Worm (Caenorhabditis elegans) whole organism, L4 larva: ENCODE measurements around the gene zyx-1.

Source experiments
- D1046.2 ChIP-seq: fragments of 200-800 bp; sonication (Bioruptor generic); IDR thresholded peaks from 2 replicates; pipeline ENCODE4 v1.3.6; 2022; ENCODE audit warnings: missing genetic modification characterization, missing compliant biosample characterization
- F10B5.3 ChIP-seq: sonication (generic microtip); optimal IDR thresholded peaks from 2 replicates; lab custom pipeline; 2016; ENCODE audit warnings: mild to moderate bottlenecking, missing genetic modification characterization, missing compliant biosample characterization
- F49E8.2 ChIP-seq: sonication (generic microtip); optimal IDR thresholded peaks from 2 replicates; lab custom pipeline; 2016; ENCODE audit warnings: missing compliant biosample characterization, mild to moderate bottlenecking, missing genetic modification characterization, borderline replicate concordance
- R02D3.7 ChIP-seq: fragments of 150-350 bp; sonication (generic microtip); optimal IDR thresholded peaks from 3 replicates; lab custom pipeline; 2014; ENCODE audit warnings: missing biosample characterization, missing genetic modification characterization
- Y75B8A.6 ChIP-seq: fragments of 200-800 bp; sonication (Bioruptor generic); IDR thresholded peaks from 2 replicates; pipeline ENCODE4 v1.3.6; 2022; ENCODE audit warnings: missing genetic modification reagents, missing genetic modification characterization, missing compliant biosample characterization
- ZK337.2 ChIP-seq: fragments of 200-800 bp; sonication (Bioruptor generic); IDR thresholded peaks from 2 replicates; pipeline ENCODE4 v1.3.6; 2022; ENCODE audit warnings: missing genetic modification reagents, missing genetic modification characterization, missing compliant biosample characterization
- aha-1 ChIP-seq: fragments of 150-350 bp; peaks from one replicate; lab custom pipeline; 2014; ENCODE audit warnings: missing biosample characterization, missing genetic modification characterization
- arid-1 ChIP-seq: fragments of 200-800 bp; sonication (Bioruptor generic); conservative IDR thresholded peaks from 2 replicates; pipeline ENCODE4 v1.3.6; 2022; ENCODE audit warnings: missing genetic modification reagents, missing genetic modification characterization, missing compliant biosample characterization
- ceh-20 ChIP-seq: fragments of 200-800 bp; sonication (Bioruptor generic); IDR thresholded peaks from 2 replicates; pipeline ENCODE4 v1.3.6; 2022; ENCODE audit warnings: missing genetic modification reagents, missing genetic modification characterization, missing compliant biosample characterization
- cey-2 ChIP-seq: sonication (generic microtip); optimal IDR thresholded peaks from 3 replicates; lab custom pipeline; 2017; ENCODE audit warnings: missing genetic modification characterization, mild to moderate bottlenecking, missing compliant biosample characterization, antibody characterized with exemption, borderline replicate concordance; ENCODE audit not compliant: insufficient read depth
- daf-12 ChIP-seq: fragments of 150-350 bp; optimal IDR thresholded peaks from 2 replicates; lab custom pipeline; 2014; ENCODE audit warnings: missing biosample characterization, missing genetic modification reagents, missing genetic modification characterization
- daf-16 ChIP-seq, 3 experiments: sonication (generic microtip); optimal IDR thresholded peaks; 2 replicates each; lab custom pipeline; 2016 to 2017; ENCODE audit warnings: missing genetic modification characterization in 3 of 3, missing genetic modification reagents in 3 of 3, mild to moderate bottlenecking in 2 of 3, missing compliant biosample characterization in 2 of 3, missing biosample characterization in 1 of 3, moderate library complexity in 1 of 3
- dmd-6 ChIP-seq: fragments of 200-800 bp; sonication (Bioruptor generic); IDR thresholded peaks from 2 replicates; pipeline ENCODE4 v1.3.6; 2022; ENCODE audit warnings: missing genetic modification reagents, missing genetic modification characterization, missing compliant biosample characterization
- dve-1 ChIP-seq: sonication (generic microtip); optimal IDR thresholded peaks from 2 replicates; lab custom pipeline; 2017; ENCODE audit warnings: antibody characterized with exemption, mild to moderate bottlenecking, missing genetic modification characterization, missing compliant biosample characterization; ENCODE audit not compliant: insufficient read depth
- fos-1 ChIP-seq: fragments of 150-350 bp; optimal IDR thresholded peaks from 2 replicates; lab custom pipeline; 2014; ENCODE audit warnings: missing biosample characterization, missing genetic modification characterization
- hif-1 ChIP-seq, 2 experiments: sonication (generic microtip); optimal IDR thresholded peaks; 2 replicates each; lab custom pipeline; 2016 to 2017; ENCODE audit warnings: missing compliant biosample characterization in 2 of 2, missing genetic modification characterization in 2 of 2, missing genetic modification reagents in 2 of 2, missing genotype in 2 of 2, mild to moderate bottlenecking in 1 of 2
- hlh-11 ChIP-seq: fragments of 200-800 bp; sonication (Bioruptor generic); optimal IDR thresholded peaks from 2 replicates; lab custom pipeline; 2018; ENCODE audit warnings: mild to moderate bottlenecking, missing genetic modification characterization, missing compliant biosample characterization
- hlh-30 ChIP-seq: sonication (generic microtip); optimal IDR thresholded peaks from 2 replicates; lab custom pipeline; 2017; ENCODE audit warnings: antibody characterized with exemption, mild to moderate bottlenecking, missing genetic modification characterization, missing compliant biosample characterization; ENCODE audit not compliant: insufficient read depth
- lsy-2 ChIP-seq, 2 experiments: fragments of 150-350 bp in 1 of 2; sonication (generic microtip) in 1 of 2; optimal IDR thresholded peaks; 2 replicates each; lab custom pipeline; 2014 to 2017; ENCODE audit warnings: missing biosample characterization in 2 of 2, missing genetic modification characterization in 2 of 2
- madf-5 ChIP-seq, 2 experiments: fragments of 200-800 bp; sonication (Bioruptor generic); IDR thresholded peaks; 2 replicates each; pipeline ENCODE4 v1.3.6; 2022; ENCODE audit warnings: missing compliant biosample characterization in 2 of 2, missing genetic modification characterization in 2 of 2
- mdt-29 ChIP-seq: fragments of 200-800 bp; sonication (Bioruptor generic); IDR thresholded peaks from 2 replicates; pipeline ENCODE4 v1.3.6; 2022; ENCODE audit warnings: missing genetic modification reagents, missing genetic modification characterization, missing compliant biosample characterization
- mep-1 ChIP-seq: fragments of 150-350 bp; sonication (generic microtip); optimal IDR thresholded peaks from 3 replicates; lab custom pipeline; 2014; ENCODE audit warnings: missing biosample characterization, missing genetic modification characterization
- nhr-111 ChIP-seq: fragments of 200-800 bp; sonication (Bioruptor generic); optimal IDR thresholded peaks from 2 replicates; lab custom pipeline; 2018; ENCODE audit warnings: mild to moderate bottlenecking, missing genetic modification characterization, missing compliant biosample characterization
- nhr-28 ChIP-seq: fragments of 150-350 bp; optimal IDR thresholded peaks from 2 replicates; lab custom pipeline; 2014; ENCODE audit warnings: missing biosample characterization, missing genetic modification characterization
- nhr-41 ChIP-seq: fragments of 200-800 bp; sonication (Bioruptor generic); IDR thresholded peaks from 2 replicates; pipeline ENCODE4 v1.3.6; 2022; ENCODE audit warnings: missing genetic modification reagents, missing genetic modification characterization, missing compliant biosample characterization
- nhr-42 ChIP-seq: fragments of 200-800 bp; sonication (Bioruptor generic); IDR thresholded peaks from 2 replicates; pipeline ENCODE4 v1.3.6; 2022; ENCODE audit warnings: missing genetic modification characterization, missing compliant biosample characterization
- nhr-6 ChIP-seq: fragments of 150-350 bp; optimal IDR thresholded peaks from 2 replicates; lab custom pipeline; 2014; ENCODE audit warnings: missing biosample characterization, missing genetic modification characterization
- pha-4 ChIP-seq, 2 experiments: fragments of 150-350 bp in 1 of 2; fragments of 200-800 bp in 1 of 2; sonication (Bioruptor generic) in 1 of 2; IDR thresholded peaks in 1 of 2; optimal IDR thresholded peaks in 1 of 2; 2 replicates each; pipeline versions ENCODE4 v1.3.6 to Lab custom; 2014 to 2022; ENCODE audit warnings: missing genetic modification characterization in 2 of 2, missing genetic modification reagents in 2 of 2, missing biosample characterization in 1 of 2, missing compliant biosample characterization in 1 of 2
- pqm-1 ChIP-seq: sonication (generic microtip); optimal IDR thresholded peaks from 2 replicates; lab custom pipeline; 2017; ENCODE audit warnings: missing biosample characterization, missing genetic modification characterization
- rbr-2 ChIP-seq: sonication (generic microtip); optimal IDR thresholded peaks from 2 replicates; lab custom pipeline; 2016; ENCODE audit warnings: missing genotype, missing genetic modification characterization, missing compliant biosample characterization
- set-16 ChIP-seq: fragments of 200-800 bp; sonication (Bioruptor generic); IDR thresholded peaks from 2 replicates; pipeline ENCODE4 v1.3.6; 2022; ENCODE audit warnings: missing genetic modification reagents, missing genetic modification characterization, missing compliant biosample characterization
- tra-1 ChIP-seq: fragments of 200-800 bp; sonication (Bioruptor generic); IDR thresholded peaks from 2 replicates; pipeline ENCODE4 v1.3.6; 2022; ENCODE audit warnings: missing genetic modification reagents, missing genetic modification characterization, missing compliant biosample characterization
- unc-62 ChIP-seq, 3 experiments: fragments of 150-350 bp in 1 of 3; sonication (generic microtip); optimal IDR thresholded peaks in 2 of 3; peaks in 1 of 3; 1 replicate in 1 of 3; 2 replicates in 2 of 3; lab custom pipeline; 2014 to 2017; ENCODE audit warnings: missing biosample characterization in 3 of 3, missing genetic modification characterization in 3 of 3, missing genetic modification reagents in 3 of 3, missing genotype in 1 of 3
- vab-7 ChIP-seq: fragments of 200-800 bp; sonication (Bioruptor generic); IDR thresholded peaks from 2 replicates; pipeline ENCODE4 v1.3.6; 2022; ENCODE audit warnings: missing genetic modification reagents, missing genetic modification characterization, missing compliant biosample characterization
- zag-1 ChIP-seq: fragments of 150-350 bp; optimal IDR thresholded peaks from 2 replicates; lab custom pipeline; 2014; ENCODE audit warnings: missing biosample characterization, missing genetic modification characterization

The zyx-1 gene

DNA sequence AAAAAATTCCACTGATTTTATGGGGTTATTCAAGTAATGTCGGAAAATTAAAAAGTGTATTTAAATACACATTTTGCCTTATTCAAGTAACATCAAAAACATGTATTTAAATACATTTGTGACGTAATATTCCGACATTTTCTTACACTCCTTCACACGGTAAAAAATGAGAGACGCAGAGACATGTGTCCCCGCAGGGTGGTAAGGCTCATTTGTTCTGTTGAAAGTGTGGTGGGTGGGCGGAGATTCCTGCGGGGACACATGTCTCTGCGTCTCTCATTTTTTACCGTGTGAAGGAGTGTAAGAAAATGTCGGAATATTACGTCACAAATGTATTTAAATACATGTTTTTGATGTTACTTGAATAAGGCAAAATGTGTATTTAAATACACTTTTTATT is 40.3 kb upstream of the zyx-1 start (continued):
- TF ChIP-seq rbr-2 = peak; percentile 70
- TF ChIP-seq mdt-29 (GFP tag; lab: Robert Waterston, UW) = peak; percentile 85

DNA sequence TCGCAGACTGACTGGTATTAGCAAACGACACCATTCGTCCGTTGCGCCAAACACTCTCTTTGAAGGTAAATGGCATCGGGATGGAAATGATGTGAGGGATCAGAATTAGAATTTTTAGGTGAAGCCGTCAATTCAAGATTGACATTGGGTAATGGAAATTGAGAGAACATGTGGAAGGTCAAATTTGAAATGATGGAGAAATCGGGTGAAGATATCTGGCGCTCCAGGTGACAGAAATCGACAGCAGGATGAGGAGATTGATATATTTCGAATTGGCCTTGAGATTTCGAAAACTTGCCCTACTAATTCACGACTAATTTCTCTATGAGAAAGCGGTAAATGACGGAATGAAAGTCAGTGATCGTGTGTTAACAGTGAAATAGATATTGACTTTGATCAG is 34.2 kb upstream of the zyx-1 start:
- TF ChIP-seq tra-1 (GFP tag; lab: Robert Waterston, UW) (no peak), F49E8.2 (tag; lab: Kevin White, UChicago) (no peak), unc-62 (GFP tag; optimal IDR thresholded peaks at IDR 0.05 in 1 of 2; lab: Kevin White, UChicago) (peak in 1 of 2 experiments; percentile 97), unc-62 (tag; optimal IDR thresholded peaks at IDR 0.05; lab: Kevin White, UChicago) (no peak), zag-1 (tag; lab: Kevin White, UChicago) (no peak)

DNA sequence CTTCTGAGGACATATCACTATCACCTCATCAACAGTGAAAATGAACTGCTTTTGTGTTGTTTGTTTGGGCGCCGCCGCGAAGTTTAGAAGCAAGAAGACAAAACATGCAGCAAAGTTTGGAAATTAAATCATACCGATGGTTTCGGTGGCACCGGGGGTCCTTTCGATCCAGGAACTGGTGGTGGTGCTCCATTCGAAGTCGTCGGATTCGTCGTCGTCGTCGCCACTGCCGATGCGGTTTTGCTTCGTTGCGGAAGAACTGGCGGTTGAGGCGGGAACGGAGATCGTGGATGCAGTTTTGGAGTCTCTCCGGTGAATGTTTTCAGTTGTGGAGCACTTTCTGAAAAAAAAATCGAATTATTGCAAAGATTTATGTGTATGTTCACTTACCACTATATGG is 33.2 kb upstream of the zyx-1 start:
- TF ChIP-seq madf-5 (GFP tag; IDR thresholded peaks at IDR 0.05; lab: Robert Waterston, UW) (no peak), zag-1 (tag; lab: Kevin White, UChicago) (no peak), F10B5.3 (no peak), fos-1 (tag; lab: Kevin White, UChicago) (no peak), set-16 (GFP tag; lab: Robert Waterston, UW) (peak; percentile 57), rbr-2 (no peak)

DNA sequence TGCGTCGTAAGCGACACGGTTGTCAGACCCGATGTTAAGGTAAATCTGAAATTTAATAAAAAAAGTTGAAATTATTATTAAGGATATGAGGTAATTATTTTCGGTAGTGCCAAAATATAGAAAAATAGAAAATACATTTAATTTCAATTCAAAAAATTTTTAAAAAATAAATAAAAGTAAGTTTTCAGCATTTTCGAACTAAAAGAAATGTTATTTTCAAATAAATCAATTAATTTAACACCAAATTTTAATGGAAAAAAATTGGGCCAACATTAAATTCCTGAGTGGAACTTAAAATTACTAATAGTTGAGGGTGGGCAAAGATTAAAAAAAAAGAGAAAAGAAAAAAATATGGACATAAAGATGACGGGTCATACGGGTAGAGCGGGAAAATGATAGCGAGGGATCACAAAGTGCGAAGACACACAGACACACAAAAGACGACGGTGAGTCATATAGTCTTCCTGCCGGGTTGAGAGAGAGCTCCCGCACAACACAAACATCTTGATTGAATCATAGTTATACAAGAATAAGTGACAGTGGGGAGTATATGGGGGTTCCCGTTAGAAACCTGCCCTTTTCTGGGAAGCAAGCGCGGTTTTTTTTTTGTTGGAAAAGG is 30.8 kb upstream of the zyx-1 start, which contains the start of gene max-2:
max-2 (minus strand) TSS at position 51 of the 619 bp plus-strand sequence.
- TF ChIP-seq dmd-6 (GFP tag; lab: Robert Waterston, UW) (peak; percentile 34; the same call in 1 of the 2 replicates), ceh-20 (GFP tag; lab: Robert Waterston, UW) (no peak), hlh-30 (tag; lab: Kevin White, UChicago) (peak; percentile 21), R02D3.7 (tag; lab: Kevin White, UChicago) (no peak), pha-4 (GFP tag; IDR thresholded peaks at IDR 0.05; lab: Robert Waterston, UW) (no peak), pha-4 (tag; optimal IDR thresholded peaks at IDR 0.05; lab: Kevin White, UChicago) (peak; percentile 27), dve-1 (tag; lab: Kevin White, UChicago) (peak; percentile 67), pqm-1 (peak; percentile 34), D1046.2 (GFP tag; lab: Robert Waterston, UW) (no peak), nhr-42 (GFP tag; lab: Robert Waterston, UW) (no peak), hlh-11 (tag; lab: Kevin White, UChicago) (peak; percentile 33), mep-1 (tag; lab: Kevin White, UChicago) (peak; percentile 35), daf-16 (GFP tag; optimal IDR thresholded peaks at IDR 0.05; lab: Kevin White, UChicago) (no peak), daf-16 (tag; optimal IDR thresholded peaks at IDR 0.05; lab: Kevin White, UChicago) (peak; percentile 24), nhr-41 (0 out of 2 replicates have a peak, but pooled peaks have one; percentile 39), ZK337.2 (no peak), arid-1 (GFP tag; lab: Robert Waterston, UW) (no peak), aha-1 (tag; lab: Kevin White, UChicago) (no peak), hif-1 (tag; optimal IDR thresholded peaks at IDR 0.05; lab: Kevin White, UChicago) (no peak), daf-12 (tag; lab: Kevin White, UChicago) (no peak), cey-2 (tag; lab: Kevin White, UChicago) (no peak), nhr-28 (tag; lab: Kevin White, UChicago) (peak; percentile 52), Y75B8A.6 (GFP tag; lab: Robert Waterston, UW) (no peak), lsy-2 (tag; optimal IDR thresholded peaks at IDR 0.05; lab: Kevin White, UChicago) (peak in 1 of 2 experiments; percentile 26), nhr-111 (no peak), madf-5 (GFP tag; IDR thresholded peaks at IDR 0.05; lab: Robert Waterston, UW) (no peak), vab-7 (GFP tag; lab: Robert Waterston, UW) (no peak), nhr-6 (tag; lab: Kevin White, UChicago) (peak; percentile 64)
- TF ChIP-seq, all 104 proteins: peak for 12
